Fruit fly (Drosophila melanogaster): ENCODE results near the gene CG9981.

The CG9981 gene

dm6 chrX:16446769-16447168 lies 41.8 kb upstream of the CG9981 start, which contains the start of gene eIF2alpha (continued):
- no peak for TF ChIP-seq Hsf (GFP tag; optimal IDR thresholded peaks at IDR 0.05)
- TF ChIP-seq CG12219 (GFP tag; optimal IDR thresholded peaks at IDR 0.05): no peak
- TF ChIP-seq Bgb (GFP tag; IDR thresholded peaks at IDR 0.05; ENCODE audit: partially characterized antibody): peak; percentile 89
- TF ChIP-seq en (GFP tag; optimal IDR thresholded peaks at IDR 0.05): no peak
- TF ChIP-seq CG10565 (GFP tag; optimal IDR thresholded peaks at IDR 0.05): no peak
- peak; percentile 48 for TF ChIP-seq Myb (GFP tag; optimal IDR thresholded peaks at IDR 0.05)
- TF ChIP-seq twi (tag; optimal IDR thresholded peaks at IDR 0.05): no peak
- peak; percentile 6 for TF ChIP-seq p53 (GFP tag; optimal IDR thresholded peaks at IDR 0.05)
- TF ChIP-seq CG34422 (GFP tag; IDR thresholded peaks at IDR 0.05): peak; percentile 35; the same call in 1 of the 3 replicates
- no peak for TF ChIP-seq bab2 (GFP tag; optimal IDR thresholded peaks at IDR 0.05)
- TF ChIP-seq lab (GFP tag; optimal IDR thresholded peaks at IDR 0.05): no peak
- no peak for TF ChIP-seq CG43689 (GFP tag; IDR thresholded peaks at IDR 0.05)
- TF ChIP-seq Jarid2 (GFP tag; optimal IDR thresholded peaks at IDR 0.05): no peak
- no peak for TF ChIP-seq Hmr (GFP tag; optimal IDR thresholded peaks at IDR 0.05)
- TF ChIP-seq ara (GFP tag; IDR thresholded peaks at IDR 0.05): no peak
- TF ChIP-seq Hr78 (GFP tag; optimal IDR thresholded peaks at IDR 0.05): no peak
- peak; percentile 57 for TF ChIP-seq CG17186 (GFP tag; optimal IDR thresholded peaks at IDR 0.05)
- TF ChIP-seq hth (optimal IDR thresholded peaks at IDR 0.05): no peak
- no peak for TF ChIP-seq B-H1 (GFP tag; IDR thresholded peaks at IDR 0.05)

dm6 chrX:16442361-16442760 lies 37.4 kb upstream of the CG9981 start:
- TF ChIP-seq Med (GFP tag) (peak; percentile 29), ato (GFP tag; IDR thresholded peaks at IDR 0.05; ENCODE audit: partially characterized antibody) (no peak)

- peak; percentile 32 for TF ChIP-seq CrebB (tag; optimal IDR thresholded peaks at IDR 0.05)
- peak; percentile 6 for TF ChIP-seq tx (GFP tag; optimal IDR thresholded peaks at IDR 0.05)
- peak; percentile 29 for TF ChIP-seq lilli (GFP tag; optimal IDR thresholded peaks at IDR 0.05)
- peak; percentile 79 for TF ChIP-seq CG17186 (GFP tag; optimal IDR thresholded peaks at IDR 0.05)
- TF ChIP-seq BEAF-32 (GFP tag; optimal IDR thresholded peaks at IDR 0.05): peak; percentile 98
- TF ChIP-seq Dbx (GFP tag; IDR thresholded peaks at IDR 0.05): no peak
- TF ChIP-seq stwl (tag; optimal IDR thresholded peaks at IDR 0.05): peak; percentile 62
- peak; percentile 39 for TF ChIP-seq CG12744 (GFP tag; optimal IDR thresholded peaks at IDR 0.05)
- no peak for TF ChIP-seq chn (GFP tag; optimal IDR thresholded peaks at IDR 0.05)
- no peak for TF ChIP-seq br (optimal IDR thresholded peaks at IDR 0.05)
- peak; percentile 96 for TF ChIP-seq CG6791 (GFP tag; IDR thresholded peaks at IDR 0.05; ENCODE audit: partially characterized antibody)
- TF ChIP-seq CG12299 (tag; optimal IDR thresholded peaks at IDR 0.05): peak; percentile 6
- TF ChIP-seq cas (GFP tag; IDR thresholded peaks at IDR 0.05): no peak
- peak; percentile 37 for TF ChIP-seq CG17829 (tag; optimal IDR thresholded peaks at IDR 0.05)
- peak; percentile 39 for TF ChIP-seq CG13624 (GFP tag; optimal IDR thresholded peaks at IDR 0.05)
- peak; percentile 37 for TF ChIP-seq HmgZ (tag; optimal IDR thresholded peaks at IDR 0.05)
- TF ChIP-seq sens (GFP tag): peak; percentile 93
- no peak for TF ChIP-seq CG3065 (GFP tag; optimal IDR thresholded peaks at IDR 0.05)
- TF ChIP-seq dm (GFP tag; optimal IDR thresholded peaks at IDR 0.05): peak; percentile 65
- TF ChIP-seq CG9609 (GFP tag; optimal IDR thresholded peaks at IDR 0.05): peak; percentile 39
- no peak for TF ChIP-seq CG16863 (GFP tag; optimal IDR thresholded peaks at IDR 0.05)
- TF ChIP-seq Bteb2 (GFP tag; optimal IDR thresholded peaks at IDR 0.05): no peak
- no peak for TF ChIP-seq CG12155 (GFP tag; optimal IDR thresholded peaks at IDR 0.05)
- peak; percentile 22 for TF ChIP-seq pho (GFP tag; optimal IDR thresholded peaks at IDR 0.05)
- TF ChIP-seq sug (tag; optimal IDR thresholded peaks at IDR 0.05): peak; percentile 36
- no peak for TF ChIP-seq CG11504 (tag; optimal IDR thresholded peaks at IDR 0.05)
- peak; percentile 26 for TF ChIP-seq CG10979 (tag; optimal IDR thresholded peaks at IDR 0.05)
- peak; percentile 26 for TF ChIP-seq Camta (GFP tag; optimal IDR thresholded peaks at IDR 0.05)
- TF ChIP-seq Abd-B (GFP tag; optimal IDR thresholded peaks at IDR 0.05): no peak
- TF ChIP-seq CG13424 (tag; optimal IDR thresholded peaks at IDR 0.05): peak; percentile 2
These were observed 36.3 kb upstream of the CG9981 start, which contains the start of the genes Cdc50 and rngo for dm6 chrX:16441245-16441644. Cdc50 (minus strand) TSS chrX:16441296. rngo (plus strand) TSS chrX:16441433.
